Worm (Caenorhabditis elegans) whole organism, young adult: ENCODE measurements around the gene T26G10.3.

ENCODE experiments used
- B0019.2 ChIP-seq: fragments of 200-800 bp; sonication (Bioruptor generic); conservative IDR thresholded peaks from 2 replicates; pipeline ENCODE4 v1.3.6; 2022; ENCODE audit warnings: missing genetic modification reagents, missing genetic modification characterization, missing compliant biosample characterization
- B0035.1 ChIP-seq: sonication (generic microtip); optimal IDR thresholded peaks from 2 replicates; lab custom pipeline; 2016; ENCODE audit warnings: missing genetic modification characterization, mild to moderate bottlenecking, missing compliant biosample characterization, missing genotype, missing genetic modification reagents
- B0336.3 ChIP-seq: fragments of 200-800 bp; sonication (Bioruptor generic); IDR thresholded peaks from 2 replicates; pipeline ENCODE4 v1.3.6; 2022; ENCODE audit warnings: missing genetic modification characterization, missing compliant biosample characterization
- C17E4.6 ChIP-seq: fragments of 200-800 bp; sonication (Bioruptor generic); IDR thresholded peaks from 2 replicates; pipeline ENCODE4 v1.3.6; 2022; ENCODE audit warnings: missing genetic modification reagents, missing genetic modification characterization, missing compliant biosample characterization
- D2030.7 ChIP-seq: fragments of 200-800 bp; sonication (Bioruptor generic); IDR thresholded peaks from 2 replicates; pipeline ENCODE4 v1.3.6; 2022; ENCODE audit warnings: missing genetic modification reagents, missing genetic modification characterization, missing compliant biosample characterization
- F22D6.2 ChIP-seq: sonication (generic microtip); optimal IDR thresholded peaks from 2 replicates; lab custom pipeline; 2016; ENCODE audit warnings: mild to moderate bottlenecking, missing genetic modification characterization, missing compliant biosample characterization
- F33H1.4 ChIP-seq: fragments of 200-800 bp; sonication (Bioruptor generic); IDR thresholded peaks from 2 replicates; pipeline ENCODE4 v1.3.6; 2022; ENCODE audit warnings: missing genetic modification reagents, missing genetic modification characterization, missing compliant biosample characterization
- F39B2.1 ChIP-seq: fragments of 200-800 bp; sonication (Bioruptor generic); IDR thresholded peaks from 2 replicates; pipeline ENCODE4 v1.3.6; 2022; ENCODE audit warnings: missing genetic modification reagents, missing genetic modification characterization, missing compliant biosample characterization
- F52B5.7 ChIP-seq: sonication (generic microtip); optimal IDR thresholded peaks from 2 replicates; lab custom pipeline; 2016; ENCODE audit warnings: mild to moderate bottlenecking, missing genetic modification characterization, missing compliant biosample characterization
- F55B11.4 ChIP-seq: sonication (generic microtip); optimal IDR thresholded peaks from 2 replicates; lab custom pipeline; 2016; ENCODE audit warnings: missing compliant biosample characterization, missing genetic modification characterization, borderline replicate concordance; ENCODE audit not compliant: insufficient read depth
- Y53F4B.3 ChIP-seq: fragments of 200-800 bp; sonication (Bioruptor generic); IDR thresholded peaks from 2 replicates; pipeline ENCODE4 v1.3.6; 2022; ENCODE audit warnings: missing genetic modification reagents, missing genetic modification characterization, missing compliant biosample characterization
- Y95B8A.8 ChIP-seq: fragments of 200-800 bp; sonication (Bioruptor generic); IDR thresholded peaks from 2 replicates; pipeline ENCODE4 v1.3.6; 2022; ENCODE audit warnings: missing genetic modification reagents, missing genetic modification characterization, missing compliant biosample characterization
- ama-1 ChIP-seq, 3 experiments: fragments of 150-350 bp in 1 of 3; sonication (generic microtip) in 2 of 3; optimal IDR thresholded peaks; 2 replicates each; lab custom pipeline; 2014 to 2018; ENCODE audit warnings: missing biosample characterization in 2 of 3, missing genetic modification characterization in 2 of 3, missing genetic modification reagents in 2 of 3
- aptf-3 ChIP-seq: fragments of 200-800 bp; sonication (Bioruptor generic); IDR thresholded peaks from 2 replicates; pipeline ENCODE4 v1.3.6; 2022; ENCODE audit warnings: missing genetic modification characterization, missing compliant biosample characterization
- attf-5 ChIP-seq: fragments of 200-800 bp; sonication (Bioruptor generic); optimal IDR thresholded peaks from 2 replicates; lab custom pipeline; 2018; ENCODE audit warnings: mild to moderate bottlenecking, missing genetic modification characterization, missing compliant biosample characterization
- ccch-3 ChIP-seq: fragments of 200-800 bp; sonication (Bioruptor generic); optimal IDR thresholded peaks from 2 replicates; lab custom pipeline; 2018; ENCODE audit warnings: mild to moderate bottlenecking, missing genetic modification characterization, missing compliant biosample characterization
- ceh-100 ChIP-seq: fragments of 200-800 bp; sonication (Bioruptor generic); IDR thresholded peaks from 2 replicates; pipeline ENCODE4 v1.3.6; 2022; ENCODE audit warnings: missing genetic modification reagents, missing genetic modification characterization, missing compliant biosample characterization
- chd-7 ChIP-seq: sonication (generic microtip); optimal IDR thresholded peaks from 2 replicates; lab custom pipeline; 2016; ENCODE audit warnings: mild to moderate bottlenecking, missing genetic modification characterization, moderate library complexity, missing compliant biosample characterization
- dpff-1 ChIP-seq: sonication (generic microtip); optimal IDR thresholded peaks from 2 replicates; lab custom pipeline; 2017; ENCODE audit warnings: mild to moderate bottlenecking, missing genetic modification characterization, missing compliant biosample characterization
- egrh-3 ChIP-seq: fragments of 200-800 bp; sonication (Bioruptor generic); IDR thresholded peaks from 2 replicates; pipeline ENCODE4 v1.3.6; 2022; ENCODE audit warnings: missing genetic modification reagents, missing genetic modification characterization, missing compliant biosample characterization
- ets-4 ChIP-seq: fragments of 200-800 bp; sonication (Bioruptor generic); optimal IDR thresholded peaks from 2 replicates; lab custom pipeline; 2018; ENCODE audit warnings: mild to moderate bottlenecking, missing genetic modification characterization, missing compliant biosample characterization
- gei-17 ChIP-seq: fragments of 200-800 bp; sonication (Bioruptor generic); optimal IDR thresholded peaks from 2 replicates; lab custom pipeline; 2018; ENCODE audit warnings: mild to moderate bottlenecking, missing genetic modification characterization, missing compliant biosample characterization
- hmg-20 ChIP-seq: fragments of 200-800 bp; sonication (Bioruptor generic); IDR thresholded peaks from 2 replicates; pipeline ENCODE4 v1.3.6; 2022; ENCODE audit warnings: missing genetic modification reagents, missing genetic modification characterization, missing compliant biosample characterization
- hsf-1 ChIP-seq: fragments of 200-800 bp; sonication (Bioruptor generic); IDR thresholded peaks from 2 replicates; pipeline ENCODE4 v1.3.6; 2022; ENCODE audit warnings: missing genetic modification reagents, missing genetic modification characterization, missing compliant biosample characterization
- lin-35 ChIP-seq, 3 experiments: fragments of 150-350 bp in 2 of 3; sonication (generic microtip) in 1 of 3; optimal IDR thresholded peaks; 2 replicates each; lab custom pipeline; 2014 to 2018; ENCODE audit warnings: missing biosample characterization in 3 of 3, missing genetic modification characterization in 3 of 3, missing genetic modification reagents in 3 of 3
- lin-40 ChIP-seq: sonication (generic microtip); optimal IDR thresholded peaks from 2 replicates; lab custom pipeline; 2016; ENCODE audit warnings: missing genetic modification characterization, mild to moderate bottlenecking, missing compliant biosample characterization, missing genotype, missing genetic modification reagents
- lin-54 ChIP-seq: fragments of 200-800 bp; sonication (Bioruptor generic); optimal IDR thresholded peaks from 2 replicates; lab custom pipeline; 2018; ENCODE audit warnings: mild to moderate bottlenecking, missing genetic modification characterization, missing compliant biosample characterization
- madf-6 ChIP-seq: fragments of 200-800 bp; sonication (Bioruptor generic); IDR thresholded peaks from 2 replicates; pipeline ENCODE4 v1.3.6; 2022; ENCODE audit warnings: missing genetic modification reagents, missing genetic modification characterization, missing compliant biosample characterization
- mcd-1 ChIP-seq: fragments of 200-800 bp; sonication (Bioruptor generic); IDR thresholded peaks from 2 replicates; pipeline ENCODE4 v1.3.6; 2022; ENCODE audit warnings: missing genetic modification reagents, missing genetic modification characterization, missing compliant biosample characterization
- mel-28 ChIP-seq: sonication (generic microtip); optimal IDR thresholded peaks from 2 replicates; lab custom pipeline; 2016; ENCODE audit warnings: borderline replicate concordance, mild to moderate bottlenecking, missing genetic modification characterization, missing compliant biosample characterization
- mes-4 ChIP-seq: sonication (generic microtip); optimal IDR thresholded peaks from 2 replicates; lab custom pipeline; 2016; ENCODE audit warnings: missing genotype, missing genetic modification characterization, missing compliant biosample characterization
- nfya-1 ChIP-seq: sonication (generic microtip); optimal IDR thresholded peaks from 2 replicates; lab custom pipeline; 2017; ENCODE audit warnings: antibody characterized with exemption, missing compliant biosample characterization, missing genetic modification characterization, borderline replicate concordance; ENCODE audit not compliant: insufficient read depth
- nfyb-1 ChIP-seq: fragments of 200-800 bp; sonication (Bioruptor generic); IDR thresholded peaks from 2 replicates; pipeline ENCODE4 v1.3.6; 2022; ENCODE audit warnings: missing genetic modification reagents, missing genetic modification characterization, missing compliant biosample characterization
- nhr-120 ChIP-seq: fragments of 200-800 bp; sonication (Bioruptor generic); IDR thresholded peaks from 2 replicates; pipeline ENCODE4 v1.3.6; 2022; ENCODE audit warnings: missing genetic modification characterization, missing compliant biosample characterization
- nhr-90 ChIP-seq: sonication (generic microtip); optimal IDR thresholded peaks from 2 replicates; lab custom pipeline; 2016; ENCODE audit warnings: missing genotype, mild to moderate bottlenecking, missing genetic modification characterization, missing compliant biosample characterization
- pbrm-1 ChIP-seq: fragments of 200-800 bp; sonication (Bioruptor generic); IDR thresholded peaks from 2 replicates; pipeline ENCODE4 v1.3.6; 2022; ENCODE audit warnings: missing genetic modification reagents, missing genetic modification characterization, missing compliant biosample characterization
- pha-4 ChIP-seq: fragments of 150-350 bp; sonication (generic microtip); optimal IDR thresholded peaks from 2 replicates; lab custom pipeline; 2014; ENCODE audit warnings: missing biosample characterization, missing genetic modification reagents, missing genetic modification characterization
- sdz-38 ChIP-seq: sonication (generic microtip); optimal IDR thresholded peaks from 2 replicates; lab custom pipeline; 2016; ENCODE audit warnings: missing genotype, missing genetic modification characterization, missing compliant biosample characterization
- snpc-3.4 ChIP-seq: sonication (generic microtip); optimal IDR thresholded peaks from 2 replicates; lab custom pipeline; 2017; ENCODE audit warnings: missing genetic modification characterization, mild to moderate bottlenecking, missing compliant biosample characterization, antibody characterized with exemption, moderate library complexity, missing genotype, missing genetic modification reagents
- somi-1 ChIP-seq: fragments of 200-800 bp; sonication (Bioruptor generic); optimal IDR thresholded peaks from 2 replicates; lab custom pipeline; 2018; ENCODE audit warnings: mild to moderate bottlenecking, missing genetic modification characterization, missing compliant biosample characterization
- tlf-1 ChIP-seq: fragments of 200-800 bp; sonication (Bioruptor generic); optimal IDR thresholded peaks from 2 replicates; lab custom pipeline; 2018; ENCODE audit warnings: mild to moderate bottlenecking, missing genetic modification characterization, missing compliant biosample characterization
- ztf-22 ChIP-seq: fragments of 200-800 bp; sonication (Bioruptor generic); optimal IDR thresholded peaks from 2 replicates; lab custom pipeline; 2018; ENCODE audit warnings: mild to moderate bottlenecking, missing genetic modification characterization, moderate library complexity, missing compliant biosample characterization
- ztf-25 ChIP-seq: fragments of 200-800 bp; sonication (Bioruptor generic); IDR thresholded peaks from 2 replicates; pipeline ENCODE4 v1.3.6; 2022; ENCODE audit warnings: missing genetic modification reagents, missing genetic modification characterization, missing compliant biosample characterization
- ztf-3 ChIP-seq: fragments of 200-800 bp; sonication (Bioruptor generic); optimal IDR thresholded peaks from 2 replicates; lab custom pipeline; 2018; ENCODE audit warnings: mild to moderate bottlenecking, missing genetic modification characterization, missing compliant biosample characterization

Gene T26G10.3

ce11 chrIII:9393114-9393780 is 20.0 kb downstream of the T26G10.3 start, which contains the start of the genes gpr-2 and rgr-1 (continued):
- TF ChIP-seq ztf-25 (GFP tag; lab: Robert Waterston, UW), result no peak
- TF ChIP-seq ztf-3 (GFP tag; lab: Kevin White, UChicago), result no peak
- peak; percentile 80 for TF ChIP-seq mcd-1 (GFP tag; lab: Robert Waterston, UW)
- peak; percentile 60; the same call in 1 of the 2 replicates for TF ChIP-seq ceh-100 (GFP tag; lab: Robert Waterston, UW)
- TF ChIP-seq lin-54 (GFP tag; lab: Kevin White, UChicago), result peak; percentile 83
- no peak for TF ChIP-seq dpff-1 (tag; lab: Kevin White, UChicago)
- TF ChIP-seq hsf-1 (GFP tag; lab: Robert Waterston, UW), result peak; percentile 90
- TF ChIP-seq somi-1, result no peak
- no peak for TF ChIP-seq ama-1 (optimal IDR thresholded peaks at IDR 0.05; lab: Kevin White, UChicago)
- no peak for TF ChIP-seq ama-1 (GFP tag; optimal IDR thresholded peaks at IDR 0.05; lab: Kevin White, UChicago)
- TF ChIP-seq pha-4 (tag; lab: Kevin White, UChicago), result no peak
- no peak for TF ChIP-seq nfyb-1 (GFP tag; lab: Robert Waterston, UW)
- no peak for TF ChIP-seq F22D6.2 (tag; lab: Kevin White, UChicago)
- TF ChIP-seq snpc-3.4, result peak; percentile 80
- TF ChIP-seq F52B5.7 (tag; lab: Kevin White, UChicago), result no peak
- no peak for TF ChIP-seq aptf-3 (GFP tag; lab: Robert Waterston, UW)
- no peak for TF ChIP-seq F55B11.4
- no peak for TF ChIP-seq hmg-20
- TF ChIP-seq madf-6, result peak; percentile 98
- TF ChIP-seq B0035.1 (tag; lab: Kevin White, UChicago), result no peak
- peak; percentile 90 for TF ChIP-seq tlf-1 (GFP tag; lab: Kevin White, UChicago)
- TF ChIP-seq lin-35 (GFP tag; optimal IDR thresholded peaks at IDR 0.05; lab: Kevin White, UChicago), result peak in 2 of 3 experiments; percentile 44 to 63
- no peak for TF ChIP-seq nfya-1
- no peak for TF ChIP-seq nhr-120
- TF ChIP-seq ztf-22 (GFP tag; lab: Kevin White, UChicago), result no peak
- TF ChIP-seq egrh-3 (GFP tag; lab: Robert Waterston, UW), result no peak
- peak; percentile 85 for TF ChIP-seq C17E4.6 (GFP tag; lab: Robert Waterston, UW)
- no peak for TF ChIP-seq nhr-90
- TF ChIP-seq ets-4, result no peak
- no peak for TF ChIP-seq mes-4 (tag; lab: Kevin White, UChicago)
- peak; percentile 79 for TF ChIP-seq B0019.2 (GFP tag; lab: Robert Waterston, UW)
- peak; percentile 81 for TF ChIP-seq F33H1.4 (GFP tag; lab: Robert Waterston, UW)
- no peak for TF ChIP-seq mel-28
- no peak for TF ChIP-seq Y53F4B.3 (GFP tag; lab: Robert Waterston, UW)
- no peak for TF ChIP-seq chd-7 (tag; lab: Kevin White, UChicago)
- TF ChIP-seq lin-40 (tag; lab: Kevin White, UChicago), result no peak
- peak; percentile 56; the same call in 1 of the 2 replicates for TF ChIP-seq B0336.3 (GFP tag; lab: Robert Waterston, UW)
- peak; percentile 86 for TF ChIP-seq Y95B8A.8 (GFP tag; lab: Robert Waterston, UW)
- no peak for TF ChIP-seq attf-5
- TF ChIP-seq D2030.7, result peak; percentile 89
- TF ChIP-seq sdz-38 (tag; lab: Kevin White, UChicago), result no peak
- no peak for TF ChIP-seq ccch-3 (GFP tag; lab: Kevin White, UChicago)
- no peak for TF ChIP-seq F39B2.1 (GFP tag; lab: Robert Waterston, UW)
- peak; percentile 57; the same call in 1 of the 2 replicates for TF ChIP-seq pbrm-1 (GFP tag; lab: Robert Waterston, UW)
- TF ChIP-seq gei-17 (GFP tag; lab: Kevin White, UChicago), result no peak
